Fruit fly (Drosophila melanogaster) whole organism, embryonic: Measurements from ENCODE around the gene GCC88.

Experiments
- Awh ChIP-seq: fragments of 200-800 bp; sonication (Bioruptor generic); IDR thresholded peaks from 2 replicates; pipeline ENCODE4, ENCODE4 v1.3.6; 2022; ENCODE audit warnings: missing biosample characterization, missing genetic modification characterization
- CG10366 ChIP-seq: fragments of 200-800 bp; sonication (Bioruptor generic); IDR thresholded peaks from 2 replicates; pipeline ENCODE4 v1.3.6; 2022; ENCODE audit warnings: missing biosample characterization, missing genetic modification characterization
- CG10543 ChIP-seq: fragments of 200-800 bp; sonication (Bioruptor generic); optimal IDR thresholded peaks from 3 replicates; lab custom pipeline; 2017; ENCODE audit warnings: missing biosample characterization, mild to moderate bottlenecking, missing genetic modification characterization, moderate library complexity
- CG11504 ChIP-seq: fragments of 200-800 bp; sonication (Bioruptor generic); optimal IDR thresholded peaks from 3 replicates; lab custom pipeline; 2019; ENCODE audit warnings: missing biosample characterization, mild to moderate bottlenecking, missing genetic modification characterization, moderate library complexity
- CG11723 ChIP-seq: fragments of 200-800 bp; sonication (Bioruptor generic); optimal IDR thresholded peaks from 2 replicates; lab custom pipeline; 2017; ENCODE audit warnings: missing biosample characterization, mild to moderate bottlenecking, missing genetic modification characterization
- CG12071 ChIP-seq: fragments of 200-800 bp; sonication (Bioruptor generic); optimal IDR thresholded peaks from 3 replicates; lab custom pipeline; 2018; ENCODE audit warnings: missing biosample characterization, mild to moderate bottlenecking, missing genetic modification characterization
- CG12942 ChIP-seq: fragments of 200-800 bp; sonication (Bioruptor generic); optimal IDR thresholded peaks from 3 replicates; lab custom pipeline; 2016; ENCODE audit warnings: missing biosample characterization, missing genetic modification characterization
- CG13287 ChIP-seq: fragments of 200-800 bp; sonication (Bioruptor generic); IDR thresholded peaks from 2 replicates; pipeline ENCODE4 v1.3.6; 2022; ENCODE audit warnings: missing biosample characterization, missing genetic modification characterization; ENCODE audit not compliant: partially characterized antibody
- CG13894 ChIP-seq: fragments of 200-800 bp; sonication (Bioruptor generic); optimal IDR thresholded peaks from 3 replicates; lab custom pipeline; 2018; ENCODE audit warnings: missing biosample characterization, mild to moderate bottlenecking, missing genetic modification characterization, moderate library complexity
- CG15514 ChIP-seq: fragments of 200-800 bp; sonication (Bioruptor generic); optimal IDR thresholded peaks from 3 replicates; lab custom pipeline; 2017; ENCODE audit warnings: missing biosample characterization, missing genetic modification characterization, mild to moderate bottlenecking, moderate library complexity, missing genetic modification reagents
- CG16779 ChIP-seq: fragments of 200-800 bp; sonication (Bioruptor generic); IDR thresholded peaks from 2 replicates; pipeline ENCODE4 v1.3.6; 2022; ENCODE audit warnings: missing biosample characterization, missing genetic modification characterization
- CG18262 ChIP-seq: fragments of 200-800 bp; optimal IDR thresholded peaks from 3 replicates; lab custom pipeline; 2019; ENCODE audit warnings: missing biosample characterization, mild to moderate bottlenecking, missing genetic modification characterization, moderate library complexity
- CG2202 ChIP-seq: fragments of 200-800 bp; sonication (Bioruptor generic); optimal IDR thresholded peaks from 2 replicates; lab custom pipeline; 2018; ENCODE audit warnings: missing biosample characterization, mild to moderate bottlenecking, missing genetic modification characterization
- CG2678 ChIP-seq: fragments of 200-800 bp; sonication (Bioruptor generic); optimal IDR thresholded peaks from 3 replicates; lab custom pipeline; 2019; ENCODE audit warnings: missing biosample characterization, mild to moderate bottlenecking, missing genetic modification characterization, moderate library complexity
- CG2875 ChIP-seq: fragments of 200-800 bp; sonication (Bioruptor generic); optimal IDR thresholded peaks from 2 replicates; lab custom pipeline; 2017; ENCODE audit warnings: missing biosample characterization, mild to moderate bottlenecking, missing genetic modification characterization, missing genetic modification reagents
- CG3065 ChIP-seq: fragments of 200-800 bp; sonication (Bioruptor generic); optimal IDR thresholded peaks from 2 replicates; lab custom pipeline; 2016; ENCODE audit warnings: missing biosample characterization, missing genetic modification characterization
- CG3163 ChIP-seq: fragments of 200-800 bp; sonication (Bioruptor generic); optimal IDR thresholded peaks from 3 replicates; lab custom pipeline; 2016; ENCODE audit warnings: missing biosample characterization, missing genetic modification characterization
- CG32532 ChIP-seq: fragments of 200-800 bp; sonication (Bioruptor generic); IDR thresholded peaks from 2 replicates; pipeline ENCODE4 v1.3.6; 2022; ENCODE audit warnings: missing biosample characterization, missing genetic modification characterization
- CG34422 ChIP-seq: fragments of 200-800 bp; sonication (Bioruptor generic); IDR thresholded peaks from 3 replicates; pipeline ENCODE4 v1.3.6; 2022; ENCODE audit warnings: missing biosample characterization, missing genetic modification characterization
- CG4424 ChIP-seq: fragments of 200-800 bp; sonication (Bioruptor generic); optimal IDR thresholded peaks from 3 replicates; lab custom pipeline; 2016; ENCODE audit warnings: missing biosample characterization, missing genetic modification characterization
- Dll ChIP-seq: fragments of 200-800 bp; sonication (Bioruptor generic); IDR thresholded peaks from 4 replicates; pipeline ENCODE4 v1.3.6; 2022; ENCODE audit warnings: missing biosample characterization, missing genetic modification characterization; ENCODE audit not compliant: partially characterized antibody
- H15 ChIP-seq: fragments of 200-800 bp; sonication (Bioruptor generic); IDR thresholded peaks from 3 replicates; pipeline ENCODE4 v1.3.6; 2022; ENCODE audit warnings: missing biosample characterization, missing genetic modification characterization
- Hey ChIP-seq: fragments of 200-800 bp; sonication (Bioruptor generic); optimal IDR thresholded peaks from 3 replicates; lab custom pipeline; 2018; ENCODE audit warnings: missing biosample characterization, mild to moderate bottlenecking, missing genetic modification characterization
- Hr51 ChIP-seq, 2 experiments: fragments of 200-800 bp; sonication (Bioruptor generic); optimal IDR thresholded peaks; 2 replicates in 1 of 2; 3 replicates in 1 of 2; lab custom pipeline; 2016 to 2018; ENCODE audit warnings: missing biosample characterization in 2 of 2, missing genetic modification characterization in 2 of 2, mild to moderate bottlenecking in 1 of 2, moderate library complexity in 1 of 2
- MTF-1 ChIP-seq: fragments of 200-800 bp; sonication (Bioruptor generic); optimal IDR thresholded peaks from 2 replicates; lab custom pipeline; 2018; ENCODE audit warnings: missing biosample characterization, mild to moderate bottlenecking, missing genetic modification characterization, borderline replicate concordance
- Med ChIP-seq: fragments of 200-800 bp; sonication (Bioruptor generic); peaks from one replicate; lab custom pipeline; 2016; ENCODE audit warnings: missing biosample characterization, missing genetic modification characterization, mild to moderate bottlenecking, inconsistent platforms, moderate library complexity
- Nf-YA ChIP-seq: fragments of 200-800 bp; sonication (Bioruptor generic); IDR thresholded peaks from 2 replicates; pipeline ENCODE4 v1.3.6; 2022; ENCODE audit warnings: missing biosample characterization, missing genetic modification characterization
- Ptx1 ChIP-seq: fragments of 200-800 bp; sonication (Bioruptor generic); IDR thresholded peaks from 2 replicates; pipeline ENCODE4 v1.3.6; 2022; ENCODE audit warnings: missing biosample characterization, missing genetic modification characterization
- Spps ChIP-seq: fragments of 200-800 bp; sonication (Bioruptor generic); optimal IDR thresholded peaks from 2 replicates; lab custom pipeline; 2018; ENCODE audit warnings: missing biosample characterization, mild to moderate bottlenecking, missing genetic modification characterization
- Xbp1 ChIP-seq: fragments of 200-800 bp; sonication (Bioruptor generic); optimal IDR thresholded peaks from 3 replicates; lab custom pipeline; 2016; ENCODE audit warnings: missing biosample characterization, mild to moderate bottlenecking, missing genetic modification characterization
- ab ChIP-seq: fragments of 200-800 bp; sonication (Bioruptor generic); optimal IDR thresholded peaks from 2 replicates; lab custom pipeline; 2016; ENCODE audit warnings: missing biosample characterization, missing genetic modification characterization
- bbx ChIP-seq: fragments of 200-800 bp; sonication (Bioruptor generic); IDR thresholded peaks from 2 replicates; pipeline ENCODE4 v1.3.6; 2022; ENCODE audit warnings: missing biosample characterization, missing genetic modification characterization; ENCODE audit not compliant: partially characterized antibody
- ci ChIP-seq: fragments of 200-800 bp; sonication (Bioruptor generic); IDR thresholded peaks from 3 replicates; pipeline ENCODE4 v1.3.6; 2022; ENCODE audit warnings: missing biosample characterization, missing genetic modification characterization
- dm ChIP-seq: fragments of 200-800 bp; sonication (Bioruptor generic); optimal IDR thresholded peaks from 3 replicates; lab custom pipeline; 2016; ENCODE audit warnings: missing biosample characterization, missing genetic modification characterization
- exex ChIP-seq: fragments of 200-800 bp; sonication (Bioruptor generic); optimal IDR thresholded peaks from 4 replicates; lab custom pipeline; 2018; ENCODE audit warnings: missing biosample characterization, mild to moderate bottlenecking, missing genetic modification characterization, moderate library complexity
- gro ChIP-seq: fragments of 200-800 bp; sonication (Bioruptor generic); optimal IDR thresholded peaks from 2 replicates; lab custom pipeline; 2016; ENCODE audit warnings: missing biosample characterization, missing genetic modification characterization
- luna ChIP-seq: fragments of 200-800 bp; sonication (Bioruptor generic); optimal IDR thresholded peaks from 2 replicates; lab custom pipeline; 2016; ENCODE audit warnings: missing biosample characterization, missing genetic modification characterization
- maf-S ChIP-seq: fragments of 200-800 bp; sonication (Bioruptor generic); optimal IDR thresholded peaks from 2 replicates; lab custom pipeline; 2016; ENCODE audit warnings: missing biosample characterization, missing genetic modification characterization
- pan ChIP-seq, 4 experiments: fragments of >200 bp in 3 of 4; fragments of 200-800 bp in 1 of 4; sonication (Bioruptor generic) in 1 of 4; optimal IDR thresholded peaks in 3 of 4; IDR thresholded peaks in 1 of 4; 2 replicates each; pipeline versions ENCODE4 v1.3.6 to Lab custom; 2017 to 2022; ENCODE audit warnings: missing biosample characterization in 2 of 4, missing genetic modification characterization in 2 of 4, mixed read lengths in 1 of 4
- pita ChIP-seq: fragments of 200-800 bp; sonication (Bioruptor generic); optimal IDR thresholded peaks from 2 replicates; lab custom pipeline; 2017; ENCODE audit warnings: missing biosample characterization, mild to moderate bottlenecking, missing genetic modification characterization
- rib ChIP-seq: fragments of 200-800 bp; sonication (Bioruptor generic); IDR thresholded peaks from 2 replicates; pipeline ENCODE4 v1.3.6; 2022; ENCODE audit warnings: missing biosample characterization, missing genetic modification characterization
- row ChIP-seq: fragments of 200-800 bp; sonication (Bioruptor generic); IDR thresholded peaks from 3 replicates; pipeline ENCODE4 v1.3.6; 2022; ENCODE audit warnings: missing biosample characterization, missing genetic modification characterization
- sob ChIP-seq: fragments of 200-800 bp; sonication (Bioruptor generic); IDR thresholded peaks from 2 replicates; pipeline ENCODE4 v1.3.6; 2022; ENCODE audit warnings: missing biosample characterization, missing genetic modification characterization
- ssp ChIP-seq: fragments of 200-800 bp; sonication (Bioruptor generic); IDR thresholded peaks from 2 replicates; pipeline ENCODE4 v1.3.6; 2022; ENCODE audit warnings: missing biosample characterization, missing genetic modification characterization
- sug ChIP-seq: fragments of 200-800 bp; optimal IDR thresholded peaks from 2 replicates; lab custom pipeline; 2019; ENCODE audit warnings: missing biosample characterization, mild to moderate bottlenecking, missing genetic modification characterization, moderate library complexity
- tap ChIP-seq: fragments of 200-800 bp; optimal IDR thresholded peaks from 3 replicates; lab custom pipeline; 2019; ENCODE audit warnings: missing biosample characterization, mild to moderate bottlenecking, missing genetic modification characterization, moderate library complexity
- tna ChIP-seq: fragments of 200-800 bp; sonication (Bioruptor generic); IDR thresholded peaks from 2 replicates; pipeline ENCODE4 v1.3.6; 2022; ENCODE audit warnings: missing biosample characterization, missing genetic modification characterization; ENCODE audit not compliant: partially characterized antibody
- trh ChIP-seq: fragments of 200-800 bp; sonication (Bioruptor generic); optimal IDR thresholded peaks from 2 replicates; lab custom pipeline; 2016; ENCODE audit warnings: missing biosample characterization, missing genetic modification characterization
- vvl ChIP-seq: fragments of 200-800 bp; sonication (Bioruptor generic); IDR thresholded peaks from 2 replicates; pipeline ENCODE4 v1.3.6; 2022; ENCODE audit warnings: missing biosample characterization, missing genetic modification characterization
- zfh2 ChIP-seq: fragments of 200-800 bp; sonication (Bioruptor generic); optimal IDR thresholded peaks from 2 replicates; lab custom pipeline; 2016; ENCODE audit warnings: missing biosample characterization, missing genetic modification characterization

GCC88 gene

DNA sequence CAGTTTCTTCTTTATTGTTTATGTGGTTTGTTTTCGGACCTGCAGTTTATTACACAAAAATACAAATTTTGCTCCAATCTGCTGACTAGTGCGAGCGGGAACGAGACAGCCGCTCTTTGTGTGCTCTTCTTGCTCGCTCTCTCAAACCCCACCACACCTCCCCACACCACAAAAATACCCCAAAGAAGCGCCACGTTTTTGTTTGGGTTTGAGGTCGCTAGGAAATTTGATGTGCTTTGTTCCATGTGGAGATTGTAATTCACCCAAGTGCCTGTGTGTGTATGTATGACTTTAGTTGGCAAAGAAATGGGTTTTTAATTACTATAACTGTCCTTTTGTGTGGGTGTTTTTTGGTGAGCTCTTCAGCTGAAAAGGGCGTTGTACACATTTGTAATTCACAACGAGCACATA lies 32.3 kb downstream of the GCC88 start (continued):
- TF ChIP-seq CG12071 (GFP tag; lab: Kevin White, UChicago) (peak; percentile 50), pan (optimal IDR thresholded peaks at IDR 0.05; lab: Kevin White, UChicago) (no peak), pan (GFP tag; optimal IDR thresholded peaks at IDR 0.05 in 1 of 2, IDR thresholded peaks at IDR 0.05 in 1 of 2) (peak in 1 of 2 experiments; percentile 39), CG3163 (GFP tag; lab: Kevin White, UChicago) (peak; percentile 43), CG2678 (no peak), ab (GFP tag; lab: Kevin White, UChicago) (no peak), MTF-1 (GFP tag; lab: Kevin White, UChicago) (peak; percentile 4), ci (peak; percentile 60; the same call in 2 of the 3 replicates), Ptx1 (GFP tag; lab: Robert Waterston, UW) (no peak), Med (peak; percentile 92), exex (tag; lab: Kevin White, UChicago) (no peak), row (peak; percentile 70), CG18262 (tag; lab: Kevin White, UChicago) (peak; percentile 92), CG13894 (tag; lab: Kevin White, UChicago) (peak; percentile 43), CG2202 (tag; lab: Kevin White, UChicago) (no peak), CG3065 (GFP tag; lab: Kevin White, UChicago) (no peak), Hr51 (GFP tag; optimal IDR thresholded peaks at IDR 0.05; lab: Kevin White, UChicago) (no peak), CG10366 (GFP tag; lab: Robert Waterston, UW) (no peak), tna (GFP tag; lab: Robert Waterston, UW) (peak; percentile 13; the same call in 1 of the 2 replicates), tap (tag; lab: Kevin White, UChicago) (no peak), Hey (tag; lab: Kevin White, UChicago) (peak; percentile 46), CG11504 (no peak), zfh2 (no peak), luna (GFP tag; lab: Kevin White, UChicago) (no peak), vvl (GFP tag; lab: Robert Waterston, UW) (peak; percentile 46; the same call in 1 of the 2 replicates), CG10543 (peak; percentile 54), Nf-YA (GFP tag; lab: Robert Waterston, UW) (no peak), CG32532 (peak; percentile 54), gro (GFP tag; lab: Kevin White, UChicago) (peak; percentile 18), sob (peak; percentile 51; the same call in 1 of the 2 replicates), Dll (GFP tag; lab: Robert Waterston, UW) (no peak), H15 (no peak), pita (no peak), CG13287 (GFP tag; lab: Robert Waterston, UW) (0 out of 2 replicates have a peak, but pooled peaks have one; percentile 11), ssp (GFP tag; lab: Robert Waterston, UW) (no peak), Awh (GFP tag; lab: Robert Waterston, UW) (no peak), CG12942 (GFP tag; lab: Kevin White, UChicago) (no peak), CG34422 (GFP tag; lab: Robert Waterston, UW) (peak; percentile 41; the same call in 1 of the 3 replicates), Xbp1 (GFP tag; lab: Kevin White, UChicago) (peak; percentile 23), trh (GFP tag; lab: Kevin White, UChicago) (no peak), bbx (GFP tag; lab: Robert Waterston, UW) (peak; percentile 41; the same call in 1 of the 2 replicates), CG15514 (GFP tag; lab: Kevin White, UChicago) (peak; percentile 11), CG11723 (no peak), dm (GFP tag; lab: Kevin White, UChicago) (peak; percentile 67), CG2875 (GFP tag; lab: Kevin White, UChicago) (no peak), Spps (no peak), CG16779 (GFP tag; lab: Robert Waterston, UW) (0 out of 2 replicates have a peak, but pooled peaks have one; percentile 14), rib (GFP tag; lab: Robert Waterston, UW) (peak; percentile 52; the same call in 1 of the 2 replicates), maf-S (no peak), sug (peak; percentile 52), CG4424 (GFP tag; lab: Kevin White, UChicago) (no peak)
